Fruit fly (Drosophila melanogaster) whole organism, prepupa: ENCODE data around the gene CG14234.

ENCODE experiments used
- Blimp-1 ChIP-seq: fragments of 200-800 bp; sonication (Bioruptor generic); optimal IDR thresholded peaks from 3 replicates; lab custom pipeline; 2017; ENCODE audit warnings: missing biosample characterization, missing genetic modification characterization, mild to moderate bottlenecking, moderate library complexity, missing genetic modification reagents
- CG10631 ChIP-seq: fragments of 200-800 bp; sonication (Bioruptor generic); optimal IDR thresholded peaks from 2 replicates; lab custom pipeline; 2016; ENCODE audit warnings: missing biosample characterization, missing genetic modification characterization
- CG10669 ChIP-seq: fragments of 200-800 bp; sonication (Bioruptor generic); optimal IDR thresholded peaks from 3 replicates; lab custom pipeline; 2018; ENCODE audit warnings: missing biosample characterization, mild to moderate bottlenecking, missing genetic modification characterization, moderate library complexity
- CG11294 ChIP-seq: fragments of 200-800 bp; sonication (Bioruptor generic); IDR thresholded peaks from 2 replicates; pipeline ENCODE4 v1.3.6; 2022; ENCODE audit warnings: missing biosample characterization, missing genetic modification characterization
- CG11762 ChIP-seq: fragments of 200-800 bp; sonication (Bioruptor generic); optimal IDR thresholded peaks from 3 replicates; lab custom pipeline; 2016; ENCODE audit warnings: missing biosample characterization, missing genetic modification characterization; ENCODE audit not compliant: insufficient read depth
- CG1621 ChIP-seq: fragments of 200-800 bp; sonication (Bioruptor generic); optimal IDR thresholded peaks from 3 replicates; lab custom pipeline; 2018; ENCODE audit warnings: missing biosample characterization, mild to moderate bottlenecking, missing genetic modification characterization
- CG16779 ChIP-seq: fragments of 200-800 bp; sonication (Bioruptor generic); optimal IDR thresholded peaks from 3 replicates; lab custom pipeline; 2017; ENCODE audit warnings: missing biosample characterization, mild to moderate bottlenecking, missing genetic modification characterization
- CG3032 ChIP-seq: fragments of 200-800 bp; optimal IDR thresholded peaks from 2 replicates; lab custom pipeline; 2019; ENCODE audit warnings: missing biosample characterization, mild to moderate bottlenecking, missing genetic modification characterization, moderate library complexity
- CG31627 ChIP-seq: fragments of 200-800 bp; sonication (Bioruptor generic); optimal IDR thresholded peaks from 3 replicates; lab custom pipeline; 2016; ENCODE audit warnings: missing biosample characterization, missing genetic modification characterization
- CG32006 ChIP-seq: fragments of 200-800 bp; sonication (Bioruptor generic); optimal IDR thresholded peaks from 3 replicates; lab custom pipeline; 2017; ENCODE audit warnings: missing biosample characterization, mild to moderate bottlenecking, missing genetic modification characterization
- CG34406 ChIP-seq: fragments of 200-800 bp; sonication (Bioruptor generic); optimal IDR thresholded peaks from 3 replicates; lab custom pipeline; 2016; ENCODE audit warnings: missing biosample characterization, missing genetic modification characterization
- CG3919 ChIP-seq: fragments of 200-800 bp; sonication (Bioruptor generic); optimal IDR thresholded peaks from 3 replicates; lab custom pipeline; 2016; ENCODE audit warnings: missing biosample characterization, missing genetic modification characterization
- CG4318 ChIP-seq: fragments of 200-800 bp; sonication (Bioruptor generic); optimal IDR thresholded peaks from 3 replicates; lab custom pipeline; 2017; ENCODE audit warnings: missing biosample characterization, mild to moderate bottlenecking, missing genetic modification characterization
- CG6163 ChIP-seq: fragments of 200-800 bp; sonication (Bioruptor generic); IDR thresholded peaks from 3 replicates; pipeline ENCODE4 v1.3.6; 2022; ENCODE audit warnings: missing biosample characterization, missing genetic modification characterization
- CG6276 ChIP-seq: fragments of 200-800 bp; sonication (Bioruptor generic); optimal IDR thresholded peaks from 2 replicates; lab custom pipeline; 2017; ENCODE audit warnings: missing biosample characterization, mild to moderate bottlenecking, missing genetic modification characterization
- CG6808 ChIP-seq: fragments of 200-800 bp; sonication (Bioruptor generic); optimal IDR thresholded peaks from 3 replicates; lab custom pipeline; 2017; ENCODE audit warnings: missing biosample characterization, missing genetic modification characterization, mild to moderate bottlenecking, moderate library complexity, missing genetic modification reagents
- CG6854 ChIP-seq: fragments of 200-800 bp; sonication (Bioruptor generic); optimal IDR thresholded peaks from 2 replicates; lab custom pipeline; 2017; ENCODE audit warnings: missing biosample characterization, mild to moderate bottlenecking, missing genetic modification characterization
- CG7368 ChIP-seq: fragments of 200-800 bp; sonication (Bioruptor generic); optimal IDR thresholded peaks from 3 replicates; lab custom pipeline; 2016; ENCODE audit warnings: missing biosample characterization, missing genetic modification characterization
- CG8319 ChIP-seq: fragments of 200-800 bp; sonication (Bioruptor generic); optimal IDR thresholded peaks from 3 replicates; lab custom pipeline; 2016; ENCODE audit warnings: missing biosample characterization, missing genetic modification characterization
- CG8632 ChIP-seq: fragments of 200-800 bp; sonication (Bioruptor generic); optimal IDR thresholded peaks from 3 replicates; lab custom pipeline; 2016; ENCODE audit warnings: missing biosample characterization, missing genetic modification characterization
- Eip75B ChIP-seq: fragments of 200-800 bp; sonication (Bioruptor generic); optimal IDR thresholded peaks from 3 replicates; lab custom pipeline; 2016; ENCODE audit warnings: missing biosample characterization, missing genetic modification characterization
- Eip78C ChIP-seq: fragments of 200-800 bp; sonication (Bioruptor generic); peaks from one replicate; lab custom pipeline; 2016; ENCODE audit warnings: missing biosample characterization, missing genetic modification characterization
- Eip93F ChIP-seq: fragments of 200-800 bp; sonication (Bioruptor generic); optimal IDR thresholded peaks from 2 replicates; lab custom pipeline; 2016; ENCODE audit warnings: missing biosample characterization, mild to moderate bottlenecking, missing genetic modification characterization
- Hr38 ChIP-seq: sonication (Bioruptor generic); optimal IDR thresholded peaks from 2 replicates; lab custom pipeline; 2016; ENCODE audit warnings: missing biosample characterization, missing genetic modification characterization
- Hr4 ChIP-seq: fragments of 200-800 bp; sonication (Bioruptor generic); optimal IDR thresholded peaks from 3 replicates; lab custom pipeline; 2016; ENCODE audit warnings: missing biosample characterization, missing genetic modification characterization
- Met ChIP-seq: fragments of 200-800 bp; sonication (Bioruptor generic); optimal IDR thresholded peaks from 3 replicates; lab custom pipeline; 2016; ENCODE audit warnings: missing biosample characterization, missing genetic modification characterization
- OdsH ChIP-seq: fragments of 200-800 bp; sonication (Bioruptor generic); optimal IDR thresholded peaks from 3 replicates; lab custom pipeline; 2016; ENCODE audit warnings: missing biosample characterization, missing genetic modification characterization
- Smox ChIP-seq: fragments of 200-800 bp; sonication (Bioruptor generic); optimal IDR thresholded peaks from 3 replicates; lab custom pipeline; 2016; ENCODE audit warnings: missing biosample characterization, missing genetic modification characterization
- acj6 ChIP-seq: fragments of 200-800 bp; sonication (Bioruptor generic); optimal IDR thresholded peaks from 3 replicates; lab custom pipeline; 2016; ENCODE audit warnings: missing biosample characterization, missing genetic modification characterization
- dac ChIP-seq: fragments of 200-800 bp; sonication (Bioruptor generic); optimal IDR thresholded peaks from 2 replicates; lab custom pipeline; 2017; ENCODE audit warnings: missing biosample characterization, mild to moderate bottlenecking, missing genetic modification characterization
- eg ChIP-seq: fragments of 200-800 bp; sonication (Bioruptor generic); IDR thresholded peaks from 3 replicates; pipeline ENCODE4 v1.3.6; 2022; ENCODE audit warnings: missing biosample characterization, missing genetic modification characterization
- fd59A ChIP-seq: fragments of 200-800 bp; sonication (Bioruptor generic); optimal IDR thresholded peaks from 2 replicates; lab custom pipeline; 2017; ENCODE audit warnings: missing biosample characterization, mild to moderate bottlenecking, missing genetic modification characterization, missing genetic modification reagents
- fd85E ChIP-seq: fragments of 200-800 bp; sonication (Bioruptor generic); optimal IDR thresholded peaks from 3 replicates; lab custom pipeline; 2016; ENCODE audit warnings: missing biosample characterization, missing genetic modification characterization
- fkh ChIP-seq: fragments of 200-800 bp; sonication (Bioruptor generic); optimal IDR thresholded peaks from 3 replicates; lab custom pipeline; 2017; ENCODE audit warnings: missing biosample characterization, mild to moderate bottlenecking, missing genetic modification characterization, moderate library complexity
- net ChIP-seq: fragments of 200-800 bp; sonication (Bioruptor generic); optimal IDR thresholded peaks from 3 replicates; lab custom pipeline; 2016; ENCODE audit warnings: missing biosample characterization, missing genetic modification characterization
- pdm3 ChIP-seq: fragments of 200-800 bp; sonication (Bioruptor generic); optimal IDR thresholded peaks from 3 replicates; lab custom pipeline; 2016; ENCODE audit warnings: missing biosample characterization, missing genetic modification characterization
- salr ChIP-seq, 2 experiments: fragments of 200-800 bp; sonication (Bioruptor generic); optimal IDR thresholded peaks; 3 replicates each; lab custom pipeline; 2016 to 2018; ENCODE audit warnings: missing biosample characterization in 2 of 2, missing genetic modification characterization in 2 of 2, mild to moderate bottlenecking in 1 of 2
- spab ChIP-seq: fragments of 200-800 bp; sonication (Bioruptor generic); optimal IDR thresholded peaks from 2 replicates; lab custom pipeline; 2017; ENCODE audit warnings: missing biosample characterization, mild to moderate bottlenecking, missing genetic modification characterization, missing genetic modification reagents
- ss ChIP-seq, 2 experiments: fragments of 200-800 bp; sonication (Bioruptor generic); optimal IDR thresholded peaks; 2 replicates in 1 of 2; 3 replicates in 1 of 2; lab custom pipeline; 2017 to 2018; ENCODE audit warnings: mild to moderate bottlenecking in 2 of 2, missing biosample characterization in 2 of 2, missing genetic modification characterization in 2 of 2, moderate library complexity in 1 of 2
- svp ChIP-seq: fragments of 200-800 bp; sonication (Bioruptor generic); peaks from one replicate; lab custom pipeline; 2016; ENCODE audit warnings: missing biosample characterization, missing genetic modification characterization
- topi ChIP-seq: fragments of 200-800 bp; sonication (Bioruptor generic); optimal IDR thresholded peaks from 3 replicates; lab custom pipeline; 2016; ENCODE audit warnings: missing biosample characterization, missing genetic modification characterization

Gene CG14234

DNA sequence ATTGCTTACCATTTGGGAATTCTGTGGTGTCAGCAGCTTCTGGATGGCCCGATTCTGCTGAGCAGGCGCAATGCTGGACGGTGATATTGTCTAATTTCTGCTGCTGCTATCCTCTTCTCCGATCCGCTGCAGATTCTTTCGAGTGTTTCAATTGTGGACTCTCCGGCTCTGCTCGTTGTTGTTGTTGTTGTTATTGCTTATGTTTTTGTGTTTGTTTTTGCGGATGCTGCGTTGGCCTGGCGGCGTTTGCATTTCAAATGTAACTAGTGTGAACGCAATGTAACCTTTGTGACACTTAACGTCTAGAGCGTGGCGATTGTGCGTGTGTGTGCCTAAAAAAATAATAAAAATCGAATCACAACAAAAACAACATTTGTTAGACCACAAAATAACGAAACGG is 23.4 kb upstream of the CG14234 start:
- TF ChIP-seq OdsH (GFP tag; lab: Kevin White, UChicago) (no peak), CG34406 (no peak), fd59A (no peak), CG11294 (GFP tag; lab: Robert Waterston, UW) (no peak), acj6 (GFP tag; lab: Kevin White, UChicago) (no peak), CG8319 (GFP tag; lab: Kevin White, UChicago) (no peak), pdm3 (GFP tag; lab: Kevin White, UChicago) (no peak), CG7368 (no peak), dac (GFP tag; lab: Kevin White, UChicago) (no peak), CG11762 (no peak), Eip78C (GFP tag; lab: Kevin White, UChicago) (no peak), Eip93F (GFP tag; lab: Kevin White, UChicago) (no peak), fkh (no peak), spab (no peak), CG10669 (GFP tag; lab: Kevin White, UChicago) (no peak), topi (GFP tag; lab: Kevin White, UChicago) (no peak), CG8632 (no peak), Eip75B (GFP tag; lab: Kevin White, UChicago) (no peak), CG4318 (no peak)

DNA sequence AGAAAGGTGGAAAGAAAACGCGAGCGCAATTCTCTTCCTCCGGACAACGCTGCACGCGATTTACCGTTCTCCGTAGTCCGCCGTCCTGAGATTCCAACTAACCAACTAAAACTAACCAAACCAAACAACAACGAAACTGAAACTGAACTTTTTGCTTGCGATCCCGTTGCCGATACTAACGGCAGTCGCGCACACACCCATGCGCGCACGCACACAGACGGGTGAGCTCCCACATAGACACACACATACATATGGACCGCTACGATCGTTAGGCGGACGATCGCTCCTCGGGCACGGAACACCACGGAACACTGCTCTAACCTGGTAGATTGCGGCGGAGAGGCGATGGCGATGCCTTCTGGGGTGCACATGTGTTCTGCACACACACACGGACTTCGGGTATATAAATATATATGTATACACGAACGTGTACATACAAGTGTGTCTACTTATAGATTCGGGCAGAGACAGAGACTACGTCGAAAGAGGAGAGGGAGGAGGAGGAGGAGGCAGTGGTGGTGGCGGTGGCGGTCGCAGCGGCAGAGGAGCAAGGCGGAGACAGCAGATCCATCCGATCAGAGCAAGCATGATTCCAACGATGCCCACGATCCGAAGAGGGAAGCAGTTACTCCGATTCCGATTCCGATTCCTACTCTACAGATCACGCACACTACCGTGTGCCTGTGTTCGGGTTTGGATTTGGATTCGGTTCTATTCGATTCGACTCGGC is 22.3 kb upstream of the CG14234 start, which contains the start of gene meso18E:
meso18E (minus strand) TSS at position 148 of the 730 bp plus-strand sequence.
- TF ChIP-seq CG16779: no peak
- TF ChIP-seq svp (GFP tag; lab: Kevin White, UChicago): peak; percentile 79
- no peak for TF ChIP-seq acj6 (GFP tag; lab: Kevin White, UChicago)
- no peak for TF ChIP-seq topi (GFP tag; lab: Kevin White, UChicago)
- TF ChIP-seq pdm3 (GFP tag; lab: Kevin White, UChicago): no peak
- TF ChIP-seq CG6276 (GFP tag; lab: Kevin White, UChicago): no peak
- TF ChIP-seq CG11294 (GFP tag; lab: Robert Waterston, UW): no peak
- TF ChIP-seq CG6854: no peak
- TF ChIP-seq eg (GFP tag; lab: Robert Waterston, UW): 0 out of 3 replicates have a peak, but pooled peaks have one; percentile 7
- TF ChIP-seq Eip93F (GFP tag; lab: Kevin White, UChicago): no peak
- TF ChIP-seq Eip78C (GFP tag; lab: Kevin White, UChicago): peak; percentile 40

DNA sequence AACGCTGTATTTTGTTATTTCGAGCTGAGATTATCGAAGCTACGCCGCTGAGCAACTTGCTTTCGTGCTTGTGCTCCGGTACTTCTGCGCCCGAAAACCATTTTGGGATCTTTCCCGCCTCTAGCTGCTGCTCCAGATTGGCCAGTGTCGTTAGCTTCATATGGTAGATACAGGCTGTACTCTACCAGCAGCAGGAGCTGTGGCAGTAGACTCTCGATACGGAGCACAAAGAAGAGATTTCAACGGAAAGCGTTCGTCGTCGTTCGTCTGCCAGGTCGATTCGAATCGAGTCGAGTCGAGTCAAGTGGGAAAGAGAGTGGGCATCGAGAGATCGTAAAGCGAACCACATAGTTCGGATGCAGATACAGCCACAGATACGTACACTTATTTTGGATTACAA is 20.6 kb upstream of the CG14234 start:
- TF ChIP-seq svp (GFP tag; lab: Kevin White, UChicago) (peak; percentile 71), spab (no peak)

DNA sequence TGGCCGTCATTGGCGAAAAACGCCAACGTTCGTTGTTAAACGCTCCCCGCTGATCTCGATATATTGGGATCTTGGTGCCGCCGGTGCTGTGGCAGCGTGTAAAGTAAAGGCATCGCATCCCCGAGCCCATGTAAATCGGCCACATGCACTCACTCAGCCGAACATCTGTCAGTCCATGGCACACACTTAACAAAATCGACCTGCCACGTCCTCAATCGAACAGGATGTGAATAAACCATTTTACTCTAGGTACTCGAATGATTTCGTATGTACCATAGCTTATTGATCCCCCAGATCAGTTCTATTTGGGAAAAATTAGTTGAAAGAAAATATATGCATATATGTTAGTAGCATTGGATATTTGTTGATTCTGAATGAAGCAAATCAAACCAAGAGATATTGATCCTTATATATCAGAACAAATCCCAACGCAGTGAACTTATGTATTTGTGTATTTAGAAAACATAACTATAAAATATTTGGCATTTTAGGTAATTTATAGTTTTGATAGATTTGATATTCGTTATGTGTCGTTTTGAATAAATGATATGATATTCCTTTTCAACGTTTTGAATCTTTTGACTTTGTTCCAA is 18.9 kb upstream of the CG14234 start:
- TF ChIP-seq CG3032 (tag; lab: Kevin White, UChicago): no peak
- TF ChIP-seq CG10631 (GFP tag; lab: Kevin White, UChicago): peak; percentile 5
- no peak for TF ChIP-seq CG16779
- TF ChIP-seq CG10669 (GFP tag; lab: Kevin White, UChicago): no peak
- TF ChIP-seq CG6808 (GFP tag; lab: Kevin White, UChicago): no peak
- no peak for TF ChIP-seq CG6163
- peak; percentile 40 for TF ChIP-seq Eip78C (GFP tag; lab: Kevin White, UChicago)
- TF ChIP-seq CG1621 (tag; lab: Kevin White, UChicago): no peak
- no peak for TF ChIP-seq Met
- TF ChIP-seq CG3919: no peak
- TF ChIP-seq CG8632: no peak
- no peak for TF ChIP-seq Smox (GFP tag; lab: Kevin White, UChicago)
- TF ChIP-seq CG31627 (GFP tag; lab: Kevin White, UChicago): no peak
- TF ChIP-seq fd85E (GFP tag; lab: Kevin White, UChicago): no peak
- no peak for TF ChIP-seq CG32006 (GFP tag; lab: Kevin White, UChicago)
- no peak for TF ChIP-seq Hr4
- TF ChIP-seq ss (GFP tag; optimal IDR thresholded peaks at IDR 0.05; lab: Kevin White, UChicago): no peak
- TF ChIP-seq CG11762: no peak
- no peak for TF ChIP-seq Hr38 (GFP tag; lab: Kevin White, UChicago)
- no peak for TF ChIP-seq Eip93F (GFP tag; lab: Kevin White, UChicago)
- no peak for TF ChIP-seq pdm3 (GFP tag; lab: Kevin White, UChicago)
- TF ChIP-seq salr (GFP tag; optimal IDR thresholded peaks at IDR 0.05; lab: Kevin White, UChicago): no peak
- TF ChIP-seq Blimp-1: no peak
- TF ChIP-seq svp (GFP tag; lab: Kevin White, UChicago): peak; percentile 45
- no peak for TF ChIP-seq net (GFP tag; lab: Kevin White, UChicago)
